Worm (Caenorhabditis elegans): ENCODE measurements around the gene sago-1.

Gene sago-1

ce11 chrV:6321733-6322198, 18.2 kb downstream of the sago-1 start, which contains the start of gene T28C12.15:
T28C12.15 (minus strand) TSS chrV:6321783.
- TF ChIP-seq nhr-129 (tag; optimal IDR thresholded peaks at IDR 0.05): no peak
- TF ChIP-seq elt-1 (tag; optimal IDR thresholded peaks at IDR 0.05): no peak
- no peak for TF ChIP-seq mbf-1 (tag; optimal IDR thresholded peaks at IDR 0.05)
- TF ChIP-seq unc-39 (tag; optimal IDR thresholded peaks at IDR 0.05): no peak
- peak; percentile 5 for TF ChIP-seq sma-9 (GFP tag; optimal IDR thresholded peaks at IDR 0.05)
- no peak for TF ChIP-seq sma-9 (tag; optimal IDR thresholded peaks at IDR 0.05)
- no peak for TF ChIP-seq nhr-10 (tag; optimal IDR thresholded peaks at IDR 0.05)
- TF ChIP-seq ama-1 (optimal IDR thresholded peaks at IDR 0.05): no peak
- no peak for TF ChIP-seq nhr-11 (tag; optimal IDR thresholded peaks at IDR 0.05)
- peak; percentile 27 for TF ChIP-seq blmp-1 (tag; optimal IDR thresholded peaks at IDR 0.05; ENCODE audit: insufficient read depth)
- TF ChIP-seq F13H6.1 (tag; optimal IDR thresholded peaks at IDR 0.05): no peak
- TF ChIP-seq dmd-4 (tag; optimal IDR thresholded peaks at IDR 0.05): no peak
- peak; percentile 32 for TF ChIP-seq nhr-25 (tag; optimal IDR thresholded peaks at IDR 0.05)
- no peak for TF ChIP-seq alr-1 (tag; optimal IDR thresholded peaks at IDR 0.05)
- no peak for TF ChIP-seq skn-1 (tag; optimal IDR thresholded peaks at IDR 0.05)
- TF ChIP-seq snpc-4 (tag; optimal IDR thresholded peaks at IDR 0.05): no peak

DNA sequence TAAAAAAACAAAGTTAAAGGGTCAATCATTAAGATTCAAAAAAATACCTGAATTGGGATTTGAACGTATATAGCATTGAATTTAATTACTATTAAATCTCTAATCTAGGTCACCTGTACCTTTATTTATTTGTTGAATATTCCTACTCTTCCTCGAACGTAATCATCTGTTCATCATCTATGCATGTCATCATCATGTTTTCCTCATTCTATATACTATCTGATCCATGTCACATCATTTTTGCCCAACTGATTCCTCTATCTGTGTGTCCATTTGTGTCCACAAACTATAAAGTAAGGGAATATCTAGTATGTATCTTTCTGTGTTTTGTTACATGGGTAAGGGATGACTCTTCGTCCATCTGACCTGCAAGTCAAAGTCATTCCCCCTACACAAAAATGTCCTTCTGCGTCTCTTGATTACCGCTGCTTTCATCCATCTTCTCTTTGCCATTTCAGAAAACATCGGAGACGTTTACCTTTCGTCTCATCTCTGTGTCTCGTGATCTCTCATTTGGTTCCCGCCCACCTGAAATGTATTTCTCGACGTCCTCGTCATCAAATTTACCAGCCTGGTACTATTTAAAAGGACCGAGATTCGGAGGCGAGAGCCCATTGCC, 19.3 kb downstream of the sago-1 start:
- TF ChIP-seq crh-2 (tag; optimal IDR thresholded peaks at IDR 0.05): peak; percentile 3
- peak; percentile 80 for TF ChIP-seq sma-3 (GFP tag; optimal IDR thresholded peaks at IDR 0.05)
- peak; percentile 3 for TF ChIP-seq blmp-1 (tag; optimal IDR thresholded peaks at IDR 0.05; ENCODE audit: insufficient read depth)
- peak; percentile 15 for TF ChIP-seq ztf-4 (tag; optimal IDR thresholded peaks at IDR 0.05)
- no peak for TF ChIP-seq nhr-77 (tag; optimal IDR thresholded peaks at IDR 0.05)
- TF ChIP-seq skn-1 (tag; optimal IDR thresholded peaks at IDR 0.05): no peak
- peak; percentile 52 for TF ChIP-seq nhr-129 (tag; optimal IDR thresholded peaks at IDR 0.05)
- TF ChIP-seq sma-9 (GFP tag; optimal IDR thresholded peaks at IDR 0.05): peak; percentile 69
- no peak for TF ChIP-seq sma-9 (tag; optimal IDR thresholded peaks at IDR 0.05)
- TF ChIP-seq R02D3.7 (tag; optimal IDR thresholded peaks at IDR 0.05): no peak
- TF ChIP-seq nhr-12 (tag; optimal IDR thresholded peaks at IDR 0.05): no peak
- TF ChIP-seq ceh-82 (tag; optimal IDR thresholded peaks at IDR 0.05): no peak
- TF ChIP-seq nhr-21 (tag; optimal IDR thresholded peaks at IDR 0.05): peak; percentile 60
- peak; percentile 75 for TF ChIP-seq nhr-25 (tag; optimal IDR thresholded peaks at IDR 0.05)
- no peak for TF ChIP-seq alr-1 (tag; optimal IDR thresholded peaks at IDR 0.05)
- TF ChIP-seq fos-1 (tag; optimal IDR thresholded peaks at IDR 0.05): peak; percentile 14
- TF ChIP-seq nhr-10 (tag; optimal IDR thresholded peaks at IDR 0.05): no peak
- TF ChIP-seq lin-39 (tag; optimal IDR thresholded peaks at IDR 0.05): no peak
- TF ChIP-seq mbf-1 (tag; optimal IDR thresholded peaks at IDR 0.05): no peak

- no peak for TF ChIP-seq lin-11 (tag; optimal IDR thresholded peaks at IDR 0.05)
- no peak for TF ChIP-seq nhr-23 (tag; optimal IDR thresholded peaks at IDR 0.05)
Observed at ce11 chrV:6323602-6324001, 20.0 kb downstream of the sago-1 start.

DNA sequence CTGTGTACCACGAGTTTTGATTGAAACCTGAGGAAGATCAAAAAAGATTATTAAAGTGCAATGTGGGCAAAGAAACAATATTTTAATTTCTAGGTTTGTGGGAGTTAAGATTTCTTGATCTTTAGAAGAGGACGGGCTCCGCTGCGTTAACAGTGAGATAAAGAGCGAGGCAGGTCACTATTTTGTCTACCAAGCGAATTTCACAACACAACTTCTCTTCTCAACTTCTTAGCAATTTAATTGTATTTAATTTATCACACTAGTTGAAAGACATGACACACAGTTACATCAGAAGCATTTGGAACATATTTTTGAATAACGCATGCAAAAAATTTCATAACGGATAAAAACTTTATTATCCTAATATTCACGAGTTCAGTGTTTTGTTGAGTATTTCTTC, 22.8 kb downstream of the sago-1 start:
- no peak for TF ChIP-seq lsy-2 (tag; optimal IDR thresholded peaks at IDR 0.05)
- TF ChIP-seq egl-27 (tag; optimal IDR thresholded peaks at IDR 0.05): no peak
- TF ChIP-seq R02D3.7 (tag; optimal IDR thresholded peaks at IDR 0.05): no peak
- TF ChIP-seq nhr-21 (tag; optimal IDR thresholded peaks at IDR 0.05): peak; percentile 8
- TF ChIP-seq sma-3 (GFP tag; optimal IDR thresholded peaks at IDR 0.05): peak; percentile 38
- TF ChIP-seq aly-2 (tag; optimal IDR thresholded peaks at IDR 0.05): no peak
- TF ChIP-seq crh-2 (tag; optimal IDR thresholded peaks at IDR 0.05): peak; percentile 33
- no peak for TF ChIP-seq nhr-237 (tag; optimal IDR thresholded peaks at IDR 0.05)
- no peak for TF ChIP-seq peb-1 (tag; optimal IDR thresholded peaks at IDR 0.05)

DNA sequence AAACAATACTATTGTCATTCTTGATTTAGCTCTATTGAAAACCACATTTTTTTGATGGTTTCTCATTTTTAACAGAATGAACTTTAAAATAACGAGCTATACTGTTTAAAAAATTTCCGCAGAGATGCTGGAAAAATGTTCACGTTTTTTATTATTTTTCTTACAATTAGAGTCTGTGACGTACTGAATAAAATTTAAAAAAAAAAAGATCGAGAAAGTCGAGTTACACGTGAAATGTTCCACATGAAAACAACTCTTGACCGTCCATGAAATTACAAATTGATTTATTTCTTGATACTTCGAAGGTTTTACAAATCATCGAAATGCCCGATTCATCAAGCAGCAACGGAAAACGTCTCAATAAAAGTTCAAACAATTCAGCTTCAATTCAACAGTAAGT, 23.4 kb downstream of the sago-1 start, which contains the start of gene fbxa-202:
Gene fbxa-202, plus strand, starts transcription at position 301 of the 400 bp plus-strand sequence.
- no peak for TF ChIP-seq mab-5 (tag; optimal IDR thresholded peaks at IDR 0.05)

Measured in whole organism, L2 larva.